Worm (Caenorhabditis elegans) whole organism, L1 larva: Measurements from ENCODE around the gene C27A2.12.

Experiments used
- lir-3 ChIP-seq: sonication (generic microtip); optimal IDR thresholded peaks from 2 replicates; lab custom pipeline; 2016; ENCODE audit warnings: mild to moderate bottlenecking, missing genetic modification characterization, moderate library complexity, missing compliant biosample characterization; ENCODE audit not compliant: poor library complexity
- nhr-19 ChIP-seq: fragments of 200-800 bp; sonication (Bioruptor generic); conservative IDR thresholded peaks from 2 replicates; pipeline ENCODE4 v1.3.6; 2022; ENCODE audit warnings: missing genetic modification characterization, missing compliant biosample characterization
- nhr-20 ChIP-seq: sonication (generic microtip); optimal IDR thresholded peaks from 2 replicates; lab custom pipeline; 2016; ENCODE audit warnings: mild to moderate bottlenecking, missing genetic modification characterization, missing compliant biosample characterization
- skn-1 ChIP-seq: fragments of 150-350 bp; optimal IDR thresholded peaks from 2 replicates; lab custom pipeline; 2014; ENCODE audit warnings: missing biosample characterization, missing genetic modification characterization
- unc-130 ChIP-seq: fragments of 150-350 bp; optimal IDR thresholded peaks from 2 replicates; lab custom pipeline; 2017; ENCODE audit warnings: missing biosample characterization, missing genetic modification characterization, inconsistent platforms
- xbp-1 ChIP-seq: sonication (generic microtip); optimal IDR thresholded peaks from 2 replicates; lab custom pipeline; 2016; ENCODE audit warnings: missing genetic modification characterization, missing compliant biosample characterization

- TF ChIP-seq nhr-20 (tag; lab: Kevin White, UChicago) (peak; percentile 74), nhr-19 (GFP tag; lab: Robert Waterston, UW) (no peak; the same call in none of the 2 replicates), lir-3 (tag; lab: Kevin White, UChicago) (no peak), skn-1 (peak; percentile 32), xbp-1 (tag; lab: Kevin White, UChicago) (peak; percentile 11), unc-130 (peak; percentile 29)
These were observed 34.7 kb upstream of the C27A2.12 start, which contains the start of gene C04G6.2 for ce11 chrII:5092362-5093281.
